Worm (Caenorhabditis elegans) whole organism, L1 larva: Measurements from ENCODE around the gene K10D2.8.

Experiments
- aha-1 ChIP-seq: fragments of 150-350 bp; optimal IDR thresholded peaks from 2 replicates; lab custom pipeline; 2014; ENCODE audit warnings: missing biosample characterization, missing genetic modification characterization
- ama-1 ChIP-seq: fragments of 150-350 bp; optimal IDR thresholded peaks from 2 replicates; lab custom pipeline; 2014
- ets-5 ChIP-seq: fragments of 200-800 bp; sonication (Bioruptor generic); IDR thresholded peaks from 2 replicates; pipeline ENCODE4 v1.3.6; 2022; ENCODE audit warnings: missing genetic modification characterization, missing compliant biosample characterization
- fkh-10 ChIP-seq: sonication (generic microtip); optimal IDR thresholded peaks from 2 replicates; lab custom pipeline; 2017; ENCODE audit warnings: missing biosample characterization, missing genetic modification reagents, missing genetic modification characterization
- fos-1 ChIP-seq: fragments of 150-350 bp; optimal IDR thresholded peaks from 2 replicates; lab custom pipeline; 2014; ENCODE audit warnings: missing biosample characterization, missing genetic modification characterization
- lin-15B ChIP-seq: fragments of 150-350 bp; sonication (generic microtip); optimal IDR thresholded peaks from 3 replicates; lab custom pipeline; 2014; ENCODE audit warnings: missing biosample characterization, missing genetic modification characterization
- lin-35 ChIP-seq, 2 experiments: fragments of 150-350 bp; optimal IDR thresholded peaks; 2 replicates each; lab custom pipeline; 2014; ENCODE audit warnings: missing biosample characterization in 2 of 2, missing genetic modification characterization in 2 of 2, missing genetic modification reagents in 2 of 2
- mdl-1 ChIP-seq, 2 experiments: fragments of 150-350 bp; optimal IDR thresholded peaks; 2 replicates each; lab custom pipeline; 2014 to 2017; ENCODE audit warnings: missing biosample characterization in 2 of 2, missing genetic modification characterization in 2 of 2, inconsistent platforms in 1 of 2
- nhr-76 ChIP-seq: sonication (generic microtip); optimal IDR thresholded peaks from 2 replicates; lab custom pipeline; 2017; ENCODE audit warnings: missing biosample characterization, missing genetic modification characterization
- skn-1 ChIP-seq: fragments of 150-350 bp; optimal IDR thresholded peaks from 2 replicates; lab custom pipeline; 2014; ENCODE audit warnings: missing biosample characterization, missing genetic modification characterization
- snpc-4 ChIP-seq: fragments of 150-350 bp; optimal IDR thresholded peaks from 2 replicates; lab custom pipeline; 2014; ENCODE audit warnings: missing biosample characterization, missing genetic modification characterization
- sptf-1 ChIP-seq: fragments of 150-350 bp; optimal IDR thresholded peaks from 2 replicates; lab custom pipeline; 2014; ENCODE audit warnings: missing biosample characterization, missing genetic modification characterization
- sup-37 ChIP-seq: fragments of 200-800 bp; sonication (Bioruptor generic); optimal IDR thresholded peaks from 2 replicates; lab custom pipeline; 2018; ENCODE audit warnings: mild to moderate bottlenecking, missing genetic modification characterization, missing compliant biosample characterization
- xbp-1 ChIP-seq: sonication (generic microtip); optimal IDR thresholded peaks from 2 replicates; lab custom pipeline; 2016; ENCODE audit warnings: missing genetic modification characterization, missing compliant biosample characterization

DNA sequence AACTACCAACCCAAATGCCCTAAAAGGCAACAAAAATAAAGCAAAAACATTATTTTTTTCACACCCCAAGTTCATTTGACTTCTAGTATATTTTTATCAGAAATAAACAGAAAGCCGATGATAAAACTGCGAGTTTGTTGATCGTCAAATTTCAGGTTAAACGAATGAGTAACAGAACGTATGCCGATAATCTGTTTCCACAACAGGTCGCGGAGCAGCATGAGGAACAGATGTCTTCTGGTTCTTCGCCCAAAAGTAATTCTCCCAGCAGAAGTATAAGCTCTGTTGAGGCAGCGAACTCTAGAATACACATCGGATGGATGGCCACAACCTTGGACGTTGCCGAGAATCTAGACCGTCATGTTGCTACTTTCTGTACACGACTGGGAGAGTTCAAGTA is 41.9 kb downstream of the K10D2.8 start, which contains the start of gene prmt-5:
- TF ChIP-seq xbp-1 (tag; lab: Kevin White, UChicago) = peak; percentile 3
- TF ChIP-seq lin-15B (tag; lab: Kevin White, UChicago) = no peak
- TF ChIP-seq skn-1 (tag; lab: Kevin White, UChicago) = no peak
- no peak for TF ChIP-seq nhr-76
- peak; percentile 24 for TF ChIP-seq sup-37 (GFP tag; lab: Kevin White, UChicago)
- TF ChIP-seq fkh-10 = no peak
- no peak for TF ChIP-seq aha-1 (tag; lab: Kevin White, UChicago)
- TF ChIP-seq ets-5 = no peak
- TF ChIP-seq fos-1 (tag; lab: Kevin White, UChicago) = peak; percentile 14
- TF ChIP-seq lin-35 (GFP tag; optimal IDR thresholded peaks at IDR 0.05; lab: Kevin White, UChicago) = no peak
- no peak for TF ChIP-seq sptf-1 (tag; lab: Kevin White, UChicago)
- peak; percentile 90 for TF ChIP-seq ama-1 (lab: Kevin White, UChicago)
- TF ChIP-seq mdl-1 (tag; optimal IDR thresholded peaks at IDR 0.05; lab: Kevin White, UChicago) = no peak
- TF ChIP-seq snpc-4 (tag; lab: Kevin White, UChicago) = no peak
